Worm (Caenorhabditis elegans) whole organism, late embryonic: ENCODE data around the gene str-146.

ENCODE experiments used
- C08G9.2 ChIP-seq: sonication (generic microtip); optimal IDR thresholded peaks from 2 replicates; lab custom pipeline; 2016; ENCODE audit warnings: mild to moderate bottlenecking, missing genetic modification characterization, moderate library complexity, missing compliant biosample characterization
- C38D4.7 ChIP-seq: fragments of 200-800 bp; sonication (Bioruptor generic); optimal IDR thresholded peaks from 2 replicates; lab custom pipeline; 2018; ENCODE audit warnings: mild to moderate bottlenecking, missing genetic modification characterization, moderate library complexity, missing compliant biosample characterization
- ahr-1 ChIP-seq: sonication (generic microtip); optimal IDR thresholded peaks from 2 replicates; lab custom pipeline; 2016; ENCODE audit warnings: missing genetic modification characterization, missing compliant biosample characterization
- ama-1 ChIP-seq: fragments of 150-350 bp; optimal IDR thresholded peaks from 2 replicates; lab custom pipeline; 2014
- ceh-19 ChIP-seq: fragments of 200-800 bp; sonication (Bioruptor generic); optimal IDR thresholded peaks from 2 replicates; lab custom pipeline; 2018; ENCODE audit warnings: mild to moderate bottlenecking, missing genetic modification characterization, missing compliant biosample characterization
- ceh-9 ChIP-seq: sonication (generic microtip); optimal IDR thresholded peaks from 2 replicates; lab custom pipeline; 2016; ENCODE audit warnings: mild to moderate bottlenecking, missing genetic modification characterization, inconsistent platforms, missing compliant biosample characterization
- elt-4 ChIP-seq: sonication (generic microtip); optimal IDR thresholded peaks from 2 replicates; lab custom pipeline; 2016; ENCODE audit warnings: missing genetic modification characterization, missing compliant biosample characterization
- eyg-1 ChIP-seq: sonication (generic microtip); optimal IDR thresholded peaks from 2 replicates; lab custom pipeline; 2016; ENCODE audit warnings: missing genotype, missing genetic modification characterization, missing compliant biosample characterization
- fax-1 ChIP-seq: sonication (generic microtip); optimal IDR thresholded peaks from 2 replicates; lab custom pipeline; 2016; ENCODE audit warnings: missing genotype, missing genetic modification characterization, missing compliant biosample characterization
- fkh-6 ChIP-seq: sonication (generic microtip); optimal IDR thresholded peaks from 2 replicates; lab custom pipeline; 2016; ENCODE audit warnings: missing genetic modification characterization, missing compliant biosample characterization
- gmeb-2 ChIP-seq: sonication (generic microtip); optimal IDR thresholded peaks from 2 replicates; lab custom pipeline; 2016; ENCODE audit warnings: missing genetic modification characterization, inconsistent platforms, missing compliant biosample characterization
- hlh-15 ChIP-seq: sonication (generic microtip); optimal IDR thresholded peaks from 2 replicates; lab custom pipeline; 2016; ENCODE audit warnings: missing genetic modification characterization, missing compliant biosample characterization
- hlh-8 ChIP-seq: sonication (generic microtip); optimal IDR thresholded peaks from 2 replicates; lab custom pipeline; 2016; ENCODE audit warnings: missing genotype, missing genetic modification characterization, missing compliant biosample characterization
- lin-11 ChIP-seq: fragments of 200-800 bp; sonication (Bioruptor generic); optimal IDR thresholded peaks from 2 replicates; lab custom pipeline; 2018; ENCODE audit warnings: mild to moderate bottlenecking, missing genetic modification characterization, missing compliant biosample characterization
- madf-2 ChIP-seq: sonication (generic microtip); optimal IDR thresholded peaks from 2 replicates; lab custom pipeline; 2017; ENCODE audit warnings: missing genetic modification characterization, missing compliant biosample characterization
- npax-4 ChIP-seq: sonication (generic microtip); optimal IDR thresholded peaks from 2 replicates; lab custom pipeline; 2016; ENCODE audit warnings: missing genetic modification characterization, missing compliant biosample characterization
- pha-2 ChIP-seq: sonication (generic microtip); optimal IDR thresholded peaks from 2 replicates; lab custom pipeline; 2017; ENCODE audit warnings: mild to moderate bottlenecking, missing genetic modification characterization, missing compliant biosample characterization
- pros-1 ChIP-seq: fragments of 150-350 bp; optimal IDR thresholded peaks from 2 replicates; lab custom pipeline; 2014; ENCODE audit warnings: missing biosample characterization, missing genetic modification reagents, missing genetic modification characterization
- sox-4 ChIP-seq: sonication (generic microtip); optimal IDR thresholded peaks from 2 replicates; lab custom pipeline; 2017; ENCODE audit warnings: mild to moderate bottlenecking, missing genetic modification characterization, inconsistent platforms, missing compliant biosample characterization
- tbx-2 ChIP-seq: sonication (generic microtip); optimal IDR thresholded peaks from 2 replicates; lab custom pipeline; 2016; ENCODE audit warnings: missing genetic modification characterization, missing compliant biosample characterization
- tbx-7 ChIP-seq: sonication (generic microtip); optimal IDR thresholded peaks from 2 replicates; lab custom pipeline; 2016; ENCODE audit warnings: missing genotype, missing genetic modification characterization, missing compliant biosample characterization
- unc-42 ChIP-seq: sonication (generic microtip); optimal IDR thresholded peaks from 2 replicates; lab custom pipeline; 2016; ENCODE audit warnings: missing genotype, missing genetic modification characterization, missing compliant biosample characterization
- unc-55 ChIP-seq: sonication (generic microtip); optimal IDR thresholded peaks from 2 replicates; lab custom pipeline; 2017; ENCODE audit warnings: missing biosample characterization, missing genetic modification reagents, missing genetic modification characterization
- unc-86 ChIP-seq: sonication (generic microtip); optimal IDR thresholded peaks from 2 replicates; lab custom pipeline; 2016; ENCODE audit warnings: missing genetic modification characterization, missing compliant biosample characterization
- zip-5 ChIP-seq: sonication (generic microtip); optimal IDR thresholded peaks from 2 replicates; lab custom pipeline; 2016; ENCODE audit warnings: missing genetic modification characterization, missing compliant biosample characterization

str-146 gene

DNA sequence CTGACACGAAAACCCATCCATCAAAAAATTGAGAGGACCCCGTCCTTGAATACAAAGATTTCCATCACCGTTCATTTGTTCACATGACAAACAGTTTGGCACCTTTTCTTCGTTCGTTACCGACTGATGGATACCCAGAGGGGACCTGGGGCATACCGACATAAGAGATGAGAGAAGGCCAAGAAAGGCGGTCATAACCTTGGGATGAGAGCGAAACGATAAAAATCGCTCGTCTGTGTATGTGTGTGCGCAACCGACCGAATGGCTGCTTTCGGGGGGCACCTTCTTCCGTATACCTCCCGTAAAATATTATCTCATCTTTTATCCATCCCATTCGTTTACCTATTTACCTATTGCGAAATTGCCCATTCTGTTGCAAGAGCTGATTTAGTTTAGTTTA lies 50.3 kb downstream of the str-146 start:
- no peak for TF ChIP-seq lin-11 (tag; lab: Kevin White, UChicago)
- TF ChIP-seq hlh-15 (tag; lab: Kevin White, UChicago) = no peak
- no peak for TF ChIP-seq fax-1
- TF ChIP-seq npax-4 (tag; lab: Kevin White, UChicago) = no peak
- no peak for TF ChIP-seq fkh-6 (tag; lab: Kevin White, UChicago)
- TF ChIP-seq unc-86 = no peak
- TF ChIP-seq hlh-8 = no peak
- TF ChIP-seq C08G9.2 = no peak
- no peak for TF ChIP-seq ama-1 (lab: Kevin White, UChicago)
- no peak for TF ChIP-seq ceh-19 (GFP tag; lab: Kevin White, UChicago)
- TF ChIP-seq madf-2 (tag; lab: Kevin White, UChicago) = no peak
- TF ChIP-seq unc-42 (tag; lab: Kevin White, UChicago) = no peak
- no peak for TF ChIP-seq ceh-9 (tag; lab: Kevin White, UChicago)
- TF ChIP-seq unc-55 (GFP tag; lab: Kevin White, UChicago) = no peak
- TF ChIP-seq zip-5 (tag; lab: Kevin White, UChicago) = no peak
- TF ChIP-seq pha-2 = no peak
- TF ChIP-seq sox-4 (tag; lab: Kevin White, UChicago) = no peak
- TF ChIP-seq gmeb-2 = no peak
- no peak for TF ChIP-seq ahr-1 (tag; lab: Kevin White, UChicago)

DNA sequence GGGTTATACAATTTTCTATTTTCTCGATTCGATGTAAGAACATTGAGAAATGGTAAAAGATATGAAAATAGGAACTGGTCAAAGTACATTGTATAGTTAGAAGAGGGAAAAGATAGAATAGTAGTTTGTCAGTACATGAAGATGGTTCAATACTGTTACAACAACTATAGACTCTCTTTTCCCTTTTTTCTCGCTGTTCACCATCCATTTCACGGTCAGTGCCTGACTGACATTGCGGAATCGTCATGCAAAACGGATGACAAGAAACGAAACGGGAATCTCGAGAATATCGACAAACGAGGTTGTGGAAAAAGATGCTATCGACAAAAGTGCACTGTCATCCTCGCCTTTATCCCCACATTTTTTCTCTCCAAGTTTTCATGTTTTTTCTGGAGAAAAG lies 51.6 kb downstream of the str-146 start:
- TF ChIP-seq unc-42 (tag; lab: Kevin White, UChicago) = no peak
- no peak for TF ChIP-seq eyg-1 (tag; lab: Kevin White, UChicago)
- TF ChIP-seq tbx-7 (tag; lab: Kevin White, UChicago) = no peak
- TF ChIP-seq pros-1 (tag; lab: Kevin White, UChicago) = no peak
- TF ChIP-seq tbx-2 = no peak
- TF ChIP-seq gmeb-2 = no peak
- TF ChIP-seq elt-4 (tag; lab: Kevin White, UChicago) = no peak
- TF ChIP-seq C38D4.7 (GFP tag; lab: Kevin White, UChicago) = no peak
